Fruit fly (Drosophila melanogaster): Measurements from ENCODE around the gene Adhr.

The Adhr gene

DNA sequence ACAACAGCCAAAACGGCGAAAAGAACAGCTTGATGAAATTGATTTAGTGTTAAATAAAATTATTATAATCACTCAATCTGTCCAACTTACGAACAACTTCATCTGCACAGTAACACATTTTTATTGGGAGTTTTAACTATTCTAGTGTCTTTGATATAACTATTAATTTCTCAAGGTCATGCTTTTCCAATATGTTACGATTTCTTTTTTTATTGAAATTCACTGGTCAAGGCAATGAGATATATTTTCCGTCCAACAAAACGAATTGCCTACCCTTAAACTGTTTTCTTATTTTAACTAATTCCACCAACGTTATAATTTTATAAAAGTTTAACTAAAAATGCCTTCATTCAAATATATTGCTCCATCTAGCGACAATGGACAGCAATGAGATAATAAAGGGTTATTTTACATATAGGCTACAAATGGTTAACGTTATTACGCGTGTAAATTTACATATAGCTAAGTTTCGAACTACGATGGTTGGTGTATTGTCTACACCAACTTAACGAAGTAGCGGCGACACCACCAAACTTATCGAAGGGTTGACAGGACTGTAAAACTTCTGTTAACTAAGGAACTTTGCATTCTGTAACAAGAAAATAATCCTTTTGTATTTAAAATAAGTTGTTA, 26.6 kb upstream of the Adhr start (continued):
- TF ChIP-seq CG11695 (GFP tag; IDR thresholded peaks at IDR 0.05) (no peak), Hey (tag; optimal IDR thresholded peaks at IDR 0.05) (no peak), Mes4 (GFP tag; optimal IDR thresholded peaks at IDR 0.05) (no peak), Scr (GFP tag; IDR thresholded peaks at IDR 0.05; ENCODE audit: partially characterized antibody) (peak; percentile 46; the same call in 1 of the 2 replicates), Gsc (GFP tag; IDR thresholded peaks at IDR 0.05) (no peak), Ets65A (GFP tag) (no peak), sug (tag; optimal IDR thresholded peaks at IDR 0.05) (peak; percentile 9), CG4707 (GFP tag; optimal IDR thresholded peaks at IDR 0.05) (no peak), Kr (GFP tag; optimal IDR thresholded peaks at IDR 0.05) (peak; percentile 100), CG2199 (GFP tag; IDR thresholded peaks at IDR 0.05) (0 out of 3 replicates have a peak, but pooled peaks have one; percentile 47), TFAM (GFP tag; optimal IDR thresholded peaks at IDR 0.05) (no peak), unc-4 (GFP tag; IDR thresholded peaks at IDR 0.05; ENCODE audit: partially characterized antibody) (no peak), amos (GFP tag; IDR thresholded peaks at IDR 0.05; ENCODE audit: partially characterized antibody) (peak; percentile 68), CG6272 (GFP tag; IDR thresholded peaks at IDR 0.05) (no peak), Hsf (GFP tag; optimal IDR thresholded peaks at IDR 0.05) (peak; percentile 14), CG13287 (GFP tag; IDR thresholded peaks at IDR 0.05; ENCODE audit: partially characterized antibody) (peak; percentile 53; the same call in 1 of the 2 replicates), insv (GFP tag; optimal IDR thresholded peaks at IDR 0.05) (peak in 1 of 2 experiments; percentile 72), CG13296 (GFP tag; optimal IDR thresholded peaks at IDR 0.05) (no peak), CG12769 (tag; optimal IDR thresholded peaks at IDR 0.05) (peak; percentile 35), CG11398 (GFP tag; optimal IDR thresholded peaks at IDR 0.05) (no peak), vnd (GFP tag; IDR thresholded peaks at IDR 0.05; ENCODE audit: partially characterized antibody) (no peak), nerfin-1 (tag; optimal IDR thresholded peaks at IDR 0.05) (no peak), vvl (GFP tag; IDR thresholded peaks at IDR 0.05) (peak; percentile 42; the same call in 1 of the 2 replicates), grau (tag; optimal IDR thresholded peaks at IDR 0.05) (peak; percentile 20), inv (GFP tag; IDR thresholded peaks at IDR 0.05; ENCODE audit: partially characterized antibody) (no peak), grn (GFP tag; optimal IDR thresholded peaks at IDR 0.05) (no peak), CG34224 (GFP tag; IDR thresholded peaks at IDR 0.05; ENCODE audit: partially characterized antibody) (no peak), PHDP (tag; optimal IDR thresholded peaks at IDR 0.05) (no peak), CG3838 (GFP tag; optimal IDR thresholded peaks at IDR 0.05) (no peak), CG30431 (GFP tag; optimal IDR thresholded peaks at IDR 0.05) (no peak), Sry-δ (GFP tag; optimal IDR thresholded peaks at IDR 0.05) (no peak), her (GFP tag; optimal IDR thresholded peaks at IDR 0.05) (no peak), CG8281 (tag; optimal IDR thresholded peaks at IDR 0.05) (peak; percentile 77), CG33213 (GFP tag; optimal IDR thresholded peaks at IDR 0.05) (no peak), Lhr (GFP tag; optimal IDR thresholded peaks at IDR 0.05) (peak; percentile 73), CTCF (GFP tag; optimal IDR thresholded peaks at IDR 0.05) (peak; percentile 92), CG18764 (GFP tag; optimal IDR thresholded peaks at IDR 0.05) (no peak), tna (GFP tag; IDR thresholded peaks at IDR 0.05; ENCODE audit: partially characterized antibody) (no peak), Side (GFP tag; optimal IDR thresholded peaks at IDR 0.05) (no peak), pnt (GFP tag; optimal IDR thresholded peaks at IDR 0.05) (no peak), crol (GFP tag; IDR thresholded peaks at IDR 0.05) (no peak), Xbp1 (GFP tag; optimal IDR thresholded peaks at IDR 0.05) (peak; percentile 9), Taf1 (GFP tag; IDR thresholded peaks at IDR 0.05) (no peak), ranshi (GFP tag; IDR thresholded peaks at IDR 0.05) (no peak), CG9876 (GFP tag; optimal IDR thresholded peaks at IDR 0.05) (no peak), CG12155 (GFP tag; optimal IDR thresholded peaks at IDR 0.05) (no peak), schlank (tag; optimal IDR thresholded peaks at IDR 0.05) (no peak), Sry-β (GFP tag; optimal IDR thresholded peaks at IDR 0.05) (no peak), E2f2 (GFP tag; IDR thresholded peaks at IDR 0.05) (peak; percentile 19; the same call in 1 of the 2 replicates), chif (GFP tag; optimal IDR thresholded peaks at IDR 0.05) (peak in 1 of 2 experiments; percentile 4), Dref (GFP tag; IDR thresholded peaks at IDR 0.05) (no peak)
